Worm (Caenorhabditis elegans): ENCODE data around the gene irld-17.

DNA sequence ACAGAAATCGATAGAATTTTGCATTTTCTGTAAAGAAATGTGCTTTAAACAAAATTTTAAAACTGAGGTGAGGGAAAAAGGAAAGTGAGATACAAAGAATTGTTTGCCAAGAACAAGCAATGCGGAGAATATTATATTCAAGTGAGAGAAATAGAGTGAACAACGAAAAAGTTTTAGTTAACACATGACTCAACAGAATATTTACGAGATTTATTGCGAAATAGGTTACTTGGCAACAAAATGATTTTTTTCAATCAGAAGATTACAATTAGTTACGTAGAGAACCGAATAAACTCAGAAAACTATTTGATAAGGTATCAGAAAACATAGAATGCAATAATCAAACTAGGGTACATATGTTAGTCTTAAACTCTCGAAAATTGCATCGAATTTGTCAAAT lies 10.3 kb upstream of the irld-17 start, which contains the start of gene nhr-117:
- TF ChIP-seq mdl-1 (tag; optimal IDR thresholded peaks at IDR 0.05): no peak
- TF ChIP-seq pqm-1 (tag; optimal IDR thresholded peaks at IDR 0.05): no peak
- no peak for TF ChIP-seq snpc-4 (tag; optimal IDR thresholded peaks at IDR 0.05)
- TF ChIP-seq pha-4 (tag; optimal IDR thresholded peaks at IDR 0.05): peak; percentile 82
- TF ChIP-seq fos-1 (tag; optimal IDR thresholded peaks at IDR 0.05): no peak
- no peak for TF ChIP-seq lin-39 (tag; optimal IDR thresholded peaks at IDR 0.05)
- TF ChIP-seq nhr-77 (tag; optimal IDR thresholded peaks at IDR 0.05): no peak
- peak; percentile 43 for TF ChIP-seq elt-2 (tag; optimal IDR thresholded peaks at IDR 0.05)
- no peak for TF ChIP-seq nhr-237 (tag; optimal IDR thresholded peaks at IDR 0.05)
